Fruit fly (Drosophila melanogaster) whole organism, embryonic: ENCODE measurements around the gene Bacc.

Experiments
- CG10209 ChIP-seq: fragments of 200-800 bp; sonication (Bioruptor generic); optimal IDR thresholded peaks from 3 replicates; lab custom pipeline; 2017; ENCODE audit warnings: missing biosample characterization, mild to moderate bottlenecking, missing genetic modification characterization, missing genetic modification reagents
- CG10274 ChIP-seq: fragments of 200-800 bp; sonication (Bioruptor generic); optimal IDR thresholded peaks from 3 replicates; lab custom pipeline; 2017; ENCODE audit warnings: missing biosample characterization, mild to moderate bottlenecking, missing genetic modification characterization
- CG11456 ChIP-seq: fragments of 200-800 bp; sonication (Bioruptor generic); IDR thresholded peaks from 3 replicates; pipeline ENCODE4 v1.3.6; 2022; ENCODE audit warnings: missing biosample characterization, missing genetic modification characterization
- CG11504 ChIP-seq: fragments of 200-800 bp; sonication (Bioruptor generic); optimal IDR thresholded peaks from 3 replicates; lab custom pipeline; 2019; ENCODE audit warnings: missing biosample characterization, mild to moderate bottlenecking, missing genetic modification characterization, moderate library complexity
- CG14710 ChIP-seq: fragments of 200-800 bp; sonication (Bioruptor generic); optimal IDR thresholded peaks from 3 replicates; lab custom pipeline; 2019; ENCODE audit warnings: missing biosample characterization, mild to moderate bottlenecking, missing genetic modification characterization, moderate library complexity
- CG16813 ChIP-seq: fragments of 200-800 bp; sonication (Bioruptor generic); IDR thresholded peaks from 3 replicates; pipeline ENCODE4 v1.3.6; 2022; ENCODE audit warnings: missing biosample characterization, missing genetic modification characterization; ENCODE audit not compliant: partially characterized antibody
- CG18262 ChIP-seq: fragments of 200-800 bp; optimal IDR thresholded peaks from 3 replicates; lab custom pipeline; 2019; ENCODE audit warnings: missing biosample characterization, mild to moderate bottlenecking, missing genetic modification characterization, moderate library complexity
- CG18619 ChIP-seq: fragments of 200-800 bp; sonication (Bioruptor generic); optimal IDR thresholded peaks from 3 replicates; lab custom pipeline; 2017; ENCODE audit warnings: missing biosample characterization, mild to moderate bottlenecking, missing genetic modification characterization
- CG2120 ChIP-seq: fragments of 200-800 bp; sonication (Bioruptor generic); optimal IDR thresholded peaks from 3 replicates; lab custom pipeline; 2016; ENCODE audit warnings: missing biosample characterization, missing genetic modification characterization
- CG2712 ChIP-seq: fragments of 200-800 bp; optimal IDR thresholded peaks from 3 replicates; lab custom pipeline; 2019; ENCODE audit warnings: missing biosample characterization, mild to moderate bottlenecking, missing genetic modification characterization, moderate library complexity
- CG30431 ChIP-seq: fragments of 200-800 bp; sonication (Bioruptor generic); optimal IDR thresholded peaks from 2 replicates; lab custom pipeline; 2017; ENCODE audit warnings: missing biosample characterization, missing genetic modification characterization
- CG31441 ChIP-seq: fragments of 200-800 bp; sonication (Bioruptor generic); IDR thresholded peaks from 2 replicates; pipeline ENCODE4 v1.3.6; 2022; ENCODE audit warnings: missing biosample characterization, missing genetic modification characterization
- CG3281 ChIP-seq: fragments of 200-800 bp; sonication (Bioruptor generic); optimal IDR thresholded peaks from 3 replicates; lab custom pipeline; 2017; ENCODE audit warnings: missing biosample characterization, mild to moderate bottlenecking, missing genetic modification characterization
- CG3847 ChIP-seq: fragments of 200-800 bp; sonication (Bioruptor generic); IDR thresholded peaks from 2 replicates; pipeline ENCODE4 v1.3.6; 2022; ENCODE audit warnings: missing biosample characterization, missing genetic modification characterization
- CG4360 ChIP-seq: fragments of 200-800 bp; sonication (Bioruptor generic); IDR thresholded peaks from 2 replicates; pipeline ENCODE4 v1.3.6; 2022; ENCODE audit warnings: missing biosample characterization, missing genetic modification characterization
- CG4730 ChIP-seq: fragments of 200-800 bp; sonication (Bioruptor generic); IDR thresholded peaks from 2 replicates; pipeline ENCODE4 v1.3.6; 2022; ENCODE audit warnings: missing biosample characterization, missing genetic modification characterization
- CG6854 ChIP-seq: fragments of 200-800 bp; sonication (Bioruptor generic); optimal IDR thresholded peaks from 3 replicates; lab custom pipeline; 2017; ENCODE audit warnings: missing biosample characterization, mild to moderate bottlenecking, missing genetic modification characterization
- CG7839 ChIP-seq: fragments of 200-800 bp; sonication (Bioruptor generic); optimal IDR thresholded peaks from 3 replicates; lab custom pipeline; 2018; ENCODE audit warnings: missing biosample characterization, mild to moderate bottlenecking, missing genetic modification characterization, moderate library complexity
- Camta ChIP-seq: fragments of 200-800 bp; sonication (Bioruptor generic); optimal IDR thresholded peaks from 2 replicates; lab custom pipeline; 2016; ENCODE audit warnings: missing biosample characterization, missing genetic modification characterization
- Dip2 ChIP-seq: fragments of 200-800 bp; sonication (Bioruptor generic); IDR thresholded peaks from 2 replicates; pipeline ENCODE4 v1.3.6; 2022; ENCODE audit warnings: missing biosample characterization, missing genetic modification characterization
- E2f1 ChIP-seq: fragments of 200-800 bp; sonication (Bioruptor generic); IDR thresholded peaks from 2 replicates; pipeline ENCODE4 v1.3.6; 2022; ENCODE audit warnings: missing biosample characterization, missing genetic modification characterization
- Elba2 ChIP-seq: fragments of 200-800 bp; sonication (Bioruptor generic); optimal IDR thresholded peaks from 3 replicates; lab custom pipeline; 2016; ENCODE audit warnings: missing biosample characterization, missing genetic modification characterization
- HHEX ChIP-seq: fragments of 200-800 bp; sonication (Bioruptor generic); optimal IDR thresholded peaks from 3 replicates; lab custom pipeline; 2017; ENCODE audit warnings: missing biosample characterization, mild to moderate bottlenecking, missing genetic modification characterization, missing genetic modification reagents
- HLH4C ChIP-seq: fragments of 200-800 bp; sonication (Bioruptor generic); IDR thresholded peaks from 3 replicates; pipeline ENCODE4 v1.3.6; 2022; ENCODE audit warnings: missing biosample characterization, missing genetic modification characterization; ENCODE audit not compliant: partially characterized antibody
- HmgD ChIP-seq: fragments of 200-800 bp; sonication (Bioruptor generic); optimal IDR thresholded peaks from 3 replicates; lab custom pipeline; 2016; ENCODE audit warnings: missing biosample characterization, missing genetic modification characterization
- NC2β ChIP-seq: fragments of 200-800 bp; sonication (Bioruptor generic); optimal IDR thresholded peaks from 2 replicates; lab custom pipeline; 2016; ENCODE audit warnings: missing biosample characterization, missing genetic modification characterization
- Oli ChIP-seq: fragments of 200-800 bp; sonication (Bioruptor generic); optimal IDR thresholded peaks from 2 replicates; lab custom pipeline; 2018; ENCODE audit warnings: missing biosample characterization, mild to moderate bottlenecking, missing genetic modification characterization, moderate library complexity
- PHDP ChIP-seq: fragments of 200-800 bp; sonication (Bioruptor generic); optimal IDR thresholded peaks from 3 replicates; lab custom pipeline; 2018; ENCODE audit warnings: missing biosample characterization, mild to moderate bottlenecking, missing genetic modification characterization, moderate library complexity
- Sox102F ChIP-seq: fragments of 200-800 bp; sonication (Bioruptor generic); optimal IDR thresholded peaks from 2 replicates; lab custom pipeline; 2018; ENCODE audit warnings: missing biosample characterization, mild to moderate bottlenecking, missing genetic modification characterization, moderate library complexity
- Stat92E ChIP-seq, 3 experiments: fragments of >200 bp in 2 of 3; fragments of 200-800 bp in 1 of 3; sonication (Bioruptor generic) in 1 of 3; optimal IDR thresholded peaks; 2 replicates each; lab custom pipeline; 2017 to 2019; ENCODE audit warnings: missing biosample characterization in 3 of 3, missing genetic modification characterization in 3 of 3, mild to moderate bottlenecking in 1 of 3, moderate library complexity in 1 of 3
- Usf ChIP-seq: fragments of 200-800 bp; sonication (Bioruptor generic); optimal IDR thresholded peaks from 2 replicates; lab custom pipeline; 2017; ENCODE audit warnings: missing genotype, missing biosample characterization, missing genetic modification characterization
- Xbp1 ChIP-seq: fragments of 200-800 bp; sonication (Bioruptor generic); optimal IDR thresholded peaks from 3 replicates; lab custom pipeline; 2016; ENCODE audit warnings: missing biosample characterization, mild to moderate bottlenecking, missing genetic modification characterization
- aop ChIP-seq: fragments of 200-800 bp; sonication (Bioruptor generic); IDR thresholded peaks from 2 replicates; pipeline ENCODE4 v1.3.6; 2022; ENCODE audit warnings: missing biosample characterization, missing genetic modification characterization
- caup ChIP-seq: fragments of 200-800 bp; sonication (Bioruptor generic); optimal IDR thresholded peaks from 3 replicates; lab custom pipeline; 2017; ENCODE audit warnings: missing biosample characterization, mild to moderate bottlenecking, missing genetic modification characterization, moderate library complexity; ENCODE audit not compliant: severe bottlenecking
- chn ChIP-seq: fragments of 200-800 bp; sonication (Bioruptor generic); optimal IDR thresholded peaks from 2 replicates; lab custom pipeline; 2016; ENCODE audit warnings: missing biosample characterization, missing genetic modification characterization
- ci ChIP-seq: fragments of 200-800 bp; sonication (Bioruptor generic); IDR thresholded peaks from 3 replicates; pipeline ENCODE4 v1.3.6; 2022; ENCODE audit warnings: missing biosample characterization, missing genetic modification characterization
- cwo ChIP-seq: fragments of 200-800 bp; sonication (Bioruptor generic); optimal IDR thresholded peaks from 3 replicates; lab custom pipeline; 2017; ENCODE audit warnings: missing biosample characterization, missing genetic modification characterization, mild to moderate bottlenecking, moderate library complexity, missing genetic modification reagents
- dmrt99B ChIP-seq: fragments of 200-800 bp; sonication (Bioruptor generic); optimal IDR thresholded peaks from 2 replicates; lab custom pipeline; 2018; ENCODE audit warnings: missing biosample characterization, mild to moderate bottlenecking, missing genetic modification characterization, moderate library complexity
- dpn ChIP-seq, 2 experiments: fragments of 200-800 bp; sonication (Bioruptor generic); optimal IDR thresholded peaks; 3 replicates each; lab custom pipeline; 2016; ENCODE audit warnings: missing biosample characterization in 2 of 2, missing genetic modification characterization in 2 of 2
- jing ChIP-seq: fragments of 200-800 bp; sonication (Bioruptor generic); optimal IDR thresholded peaks from 2 replicates; lab custom pipeline; 2018; ENCODE audit warnings: missing biosample characterization, mild to moderate bottlenecking, missing genetic modification characterization
- kay ChIP-seq: fragments of 200-800 bp; sonication (Bioruptor generic); optimal IDR thresholded peaks from 2 replicates; lab custom pipeline; 2016; ENCODE audit warnings: missing biosample characterization, missing genetic modification characterization
- nmo ChIP-seq: fragments of 200-800 bp; sonication (Bioruptor generic); optimal IDR thresholded peaks from 2 replicates; lab custom pipeline; 2018; ENCODE audit warnings: missing biosample characterization, mild to moderate bottlenecking, missing genetic modification characterization, moderate library complexity
- pan ChIP-seq, 4 experiments: fragments of >200 bp in 3 of 4; fragments of 200-800 bp in 1 of 4; sonication (Bioruptor generic) in 1 of 4; optimal IDR thresholded peaks in 3 of 4; IDR thresholded peaks in 1 of 4; 2 replicates each; pipeline versions ENCODE4 v1.3.6 to Lab custom; 2017 to 2022; ENCODE audit warnings: missing biosample characterization in 2 of 4, missing genetic modification characterization in 2 of 4, mixed read lengths in 1 of 4
- prd ChIP-seq, 3 experiments: fragments of >200 bp in 2 of 3; fragments of 200-800 bp in 1 of 3; sonication (Bioruptor generic) in 1 of 3; optimal IDR thresholded peaks in 2 of 3; IDR thresholded peaks in 1 of 3; 2 replicates in 2 of 3; 3 replicates in 1 of 3; pipeline versions ENCODE4 v1.3.6 to Lab custom; 2017 to 2022; ENCODE audit warnings: missing biosample characterization in 1 of 3, missing genetic modification characterization in 1 of 3
- pzg ChIP-seq: fragments of 200-800 bp; sonication (Bioruptor generic); optimal IDR thresholded peaks from 3 replicates; lab custom pipeline; 2018; ENCODE audit warnings: missing biosample characterization, mild to moderate bottlenecking, missing genetic modification characterization, moderate library complexity
- ro ChIP-seq: fragments of 200-800 bp; sonication (Bioruptor generic); IDR thresholded peaks from 2 replicates; pipeline ENCODE4 v1.3.6; 2022; ENCODE audit warnings: missing biosample characterization, missing genetic modification characterization
- tgo ChIP-seq: fragments of 200-800 bp; sonication (Bioruptor generic); IDR thresholded peaks from 3 replicates; pipeline ENCODE4 v1.3.6; 2022; ENCODE audit warnings: missing biosample characterization, missing genetic modification characterization
- tna ChIP-seq: fragments of 200-800 bp; sonication (Bioruptor generic); IDR thresholded peaks from 2 replicates; pipeline ENCODE4 v1.3.6; 2022; ENCODE audit warnings: missing biosample characterization, missing genetic modification characterization; ENCODE audit not compliant: partially characterized antibody
- wdn ChIP-seq: fragments of 200-800 bp; sonication (Bioruptor generic); IDR thresholded peaks from 2 replicates; pipeline ENCODE4 v1.3.6; 2022; ENCODE audit warnings: missing biosample characterization, missing genetic modification characterization

Gene Bacc

DNA sequence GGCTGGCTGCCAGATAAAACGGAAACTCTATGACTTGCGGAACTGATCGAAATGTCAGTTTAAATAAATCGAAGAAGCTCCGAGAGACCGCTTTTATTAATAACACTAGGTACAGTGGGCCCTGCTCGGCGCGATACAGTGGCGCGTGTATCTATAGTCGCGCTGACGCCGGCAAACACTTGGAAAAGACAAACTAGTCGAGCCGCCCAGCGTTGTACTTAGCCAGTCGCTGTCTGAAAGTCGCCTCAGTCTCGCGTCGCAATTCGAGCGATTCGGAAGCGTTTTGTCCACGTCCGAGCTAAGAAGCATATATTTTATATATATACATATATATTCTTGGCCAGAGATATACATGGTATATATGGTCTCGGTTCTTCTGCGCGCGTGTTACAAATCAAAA, 22.4 kb upstream of the Bacc start (continued):
- TF ChIP-seq Camta (no peak), dpn (GFP tag; optimal IDR thresholded peaks at IDR 0.05; lab: Kevin White, UChicago) (peak; percentile 1 to 61), cwo (peak; percentile 32), kay (GFP tag; lab: Kevin White, UChicago) (no peak), CG4360 (GFP tag; lab: Robert Waterston, UW) (no peak), Elba2 (GFP tag; lab: Kevin White, UChicago) (no peak), pzg (GFP tag; lab: Kevin White, UChicago) (no peak), NC2β (GFP tag; lab: Kevin White, UChicago) (no peak), HLH4C (GFP tag; lab: Robert Waterston, UW) (no peak), ro (no peak), CG18262 (tag; lab: Kevin White, UChicago) (peak; percentile 1), Xbp1 (GFP tag; lab: Kevin White, UChicago) (peak; percentile 46), tgo (GFP tag; lab: Robert Waterston, UW) (peak; percentile 34; the same call in 2 of the 3 replicates), Oli (tag; lab: Kevin White, UChicago) (peak; percentile 16), E2f1 (GFP tag; lab: Robert Waterston, UW) (peak; percentile 54), Dip2 (GFP tag; lab: Robert Waterston, UW) (no peak), ci (GFP tag; lab: Robert Waterston, UW) (no peak), CG2120 (peak; percentile 62), CG10274 (GFP tag; lab: Kevin White, UChicago) (peak; percentile 49), CG10209 (peak; percentile 28), CG3847 (GFP tag; lab: Robert Waterston, UW) (peak; percentile 44; the same call in 1 of the 2 replicates), CG16813 (GFP tag; lab: Robert Waterston, UW) (no peak), CG11504 (tag; lab: Kevin White, UChicago) (peak; percentile 50), nmo (GFP tag; lab: Kevin White, UChicago) (no peak), CG31441 (0 out of 2 replicates have a peak, but pooled peaks have one; percentile 16), wdn (GFP tag; lab: Robert Waterston, UW) (peak; percentile 35; the same call in 1 of the 2 replicates), CG18619 (peak; percentile 40), HHEX (GFP tag; lab: Kevin White, UChicago) (peak; percentile 43), Usf (GFP tag; lab: Kevin White, UChicago) (no peak), CG30431 (GFP tag; lab: Kevin White, UChicago) (no peak), chn (GFP tag; lab: Kevin White, UChicago) (no peak), tna (GFP tag; lab: Robert Waterston, UW) (no peak), Stat92E (GFP tag; optimal IDR thresholded peaks at IDR 0.05; lab: Kevin White, UChicago) (no peak), CG2712 (tag; lab: Kevin White, UChicago) (peak; percentile 7), jing (GFP tag; lab: Kevin White, UChicago) (no peak), caup (GFP tag; lab: Kevin White, UChicago) (peak; percentile 51), CG14710 (tag; lab: Kevin White, UChicago) (no peak), pan (optimal IDR thresholded peaks at IDR 0.05; lab: Kevin White, UChicago) (no peak), pan (GFP tag; optimal IDR thresholded peaks at IDR 0.05 in 1 of 2, IDR thresholded peaks at IDR 0.05 in 1 of 2) (peak in 1 of 2 experiments; percentile 63), dmrt99B (tag; lab: Kevin White, UChicago) (peak; percentile 28), prd (optimal IDR thresholded peaks at IDR 0.05; lab: Kevin White, UChicago) (no peak), prd (GFP tag; IDR thresholded peaks at IDR 0.05; lab: Robert Waterston, UW) (peak; percentile 60), CG3281 (GFP tag; lab: Kevin White, UChicago) (peak; percentile 59), CG7839 (tag; lab: Kevin White, UChicago) (peak; percentile 59), aop (GFP tag; lab: Robert Waterston, UW) (no peak), CG6854 (GFP tag; lab: Kevin White, UChicago) (no peak), PHDP (tag; lab: Kevin White, UChicago) (peak; percentile 37), CG11456 (GFP tag; lab: Robert Waterston, UW) (peak; percentile 83), CG4730 (peak; percentile 61; the same call in 1 of the 2 replicates), Sox102F (GFP tag; lab: Kevin White, UChicago) (peak; percentile 10), HmgD (no peak)
